Fruit fly (Drosophila melanogaster) whole organism, pupa: ENCODE results near the gene CG5697.

Experiments
- CG10348 ChIP-seq: fragments of 200-800 bp; sonication (Bioruptor generic); IDR thresholded peaks from 2 replicates; pipeline ENCODE4 v1.3.6; 2022; ENCODE audit warnings: missing biosample characterization, missing genetic modification characterization
- CG13204 ChIP-seq: fragments of 200-800 bp; sonication (Bioruptor generic); optimal IDR thresholded peaks from 2 replicates; lab custom pipeline; 2018; ENCODE audit warnings: missing biosample characterization, mild to moderate bottlenecking, missing genetic modification characterization, moderate library complexity
- CG34367 ChIP-seq: fragments of 200-800 bp; sonication (Bioruptor generic); optimal IDR thresholded peaks from 2 replicates; lab custom pipeline; 2018; ENCODE audit warnings: missing biosample characterization, mild to moderate bottlenecking, missing genetic modification characterization
- CG4496 ChIP-seq: fragments of 200-800 bp; sonication (Bioruptor generic); IDR thresholded peaks from 3 replicates; pipeline ENCODE4 v1.3.6; 2022; ENCODE audit warnings: missing biosample characterization, missing genetic modification characterization
- CG8159 ChIP-seq: fragments of 200-800 bp; sonication (Bioruptor generic); optimal IDR thresholded peaks from 3 replicates; lab custom pipeline; 2018; ENCODE audit warnings: missing biosample characterization, mild to moderate bottlenecking, missing genetic modification characterization, moderate library complexity
- CG8301 ChIP-seq: fragments of 200-800 bp; sonication (Bioruptor generic); optimal IDR thresholded peaks from 2 replicates; lab custom pipeline; 2018; ENCODE audit warnings: missing biosample characterization, mild to moderate bottlenecking, missing genetic modification characterization
- CG9948 ChIP-seq: fragments of 200-800 bp; sonication (Bioruptor generic); optimal IDR thresholded peaks from 2 replicates; lab custom pipeline; 2018; ENCODE audit warnings: missing biosample characterization, mild to moderate bottlenecking, missing genetic modification characterization, moderate library complexity
- D1 ChIP-seq: fragments of 200-800 bp; sonication (Bioruptor generic); optimal IDR thresholded peaks from 2 replicates; lab custom pipeline; 2018; ENCODE audit warnings: missing biosample characterization, mild to moderate bottlenecking, missing genetic modification characterization, moderate library complexity
- EcR ChIP-seq: fragments of 200-800 bp; sonication (Bioruptor generic); optimal IDR thresholded peaks from 3 replicates; lab custom pipeline; 2019; ENCODE audit warnings: missing biosample characterization, missing genetic modification characterization, mild to moderate bottlenecking, moderate library complexity, missing genetic modification reagents
- Ets98B ChIP-seq: fragments of 200-800 bp; sonication (Bioruptor generic); IDR thresholded peaks from 2 replicates; pipeline ENCODE4 v1.3.6; 2022; ENCODE audit warnings: missing biosample characterization, missing genetic modification characterization
- Pif1B ChIP-seq: fragments of 200-800 bp; sonication (Bioruptor generic); optimal IDR thresholded peaks from 3 replicates; lab custom pipeline; 2016; ENCODE audit warnings: missing biosample characterization, missing genetic modification characterization
- Snoo ChIP-seq: fragments of 200-800 bp; sonication (Bioruptor generic); optimal IDR thresholded peaks from 3 replicates; lab custom pipeline; 2017; ENCODE audit warnings: missing biosample characterization, mild to moderate bottlenecking, missing genetic modification characterization, inconsistent platforms
- fd96Ca ChIP-seq: fragments of 200-800 bp; sonication (Bioruptor generic); IDR thresholded peaks from 3 replicates; pipeline ENCODE4 v1.3.6; 2022; ENCODE audit warnings: missing biosample characterization, missing genetic modification characterization
- rn ChIP-seq: fragments of 200-800 bp; sonication (Bioruptor generic); IDR thresholded peaks from 2 replicates; pipeline ENCODE4 v1.3.6; 2022; ENCODE audit warnings: missing biosample characterization, missing genetic modification characterization

DNA sequence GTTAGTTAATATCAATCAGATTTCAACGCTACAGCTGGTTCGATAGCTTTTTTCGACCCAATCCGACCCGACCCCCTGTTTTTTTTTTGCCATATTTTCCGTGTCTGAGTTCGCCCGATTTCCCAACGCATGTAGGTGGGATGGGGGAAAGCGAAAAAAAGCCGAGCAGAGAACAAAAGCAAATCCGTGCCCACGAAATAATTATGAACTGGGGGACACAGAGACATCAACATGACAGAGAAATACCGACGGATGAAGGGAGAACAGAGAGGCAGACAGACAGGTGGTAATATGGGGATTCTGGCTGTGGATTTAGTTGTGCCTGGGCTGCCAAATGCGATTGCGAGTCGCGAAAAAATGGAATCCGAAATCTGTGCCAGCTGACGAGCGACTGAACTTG is 26.7 kb upstream of the CG5697 start:
- TF ChIP-seq CG9948 (tag; lab: Kevin White, UChicago): no peak
- TF ChIP-seq CG13204 (GFP tag; lab: Kevin White, UChicago): no peak
- no peak for TF ChIP-seq fd96Ca (GFP tag; lab: Robert Waterston, UW)
- no peak for TF ChIP-seq CG10348
- no peak for TF ChIP-seq Snoo (tag; lab: Kevin White, UChicago)
- TF ChIP-seq rn (GFP tag; lab: Robert Waterston, UW): no peak
- no peak for TF ChIP-seq CG34367 (tag; lab: Kevin White, UChicago)
- TF ChIP-seq CG8159 (tag; lab: Kevin White, UChicago): no peak
- no peak for TF ChIP-seq CG4496 (GFP tag; lab: Robert Waterston, UW)
- TF ChIP-seq Pif1B (GFP tag; lab: Kevin White, UChicago): no peak
- no peak for TF ChIP-seq D1 (tag; lab: Kevin White, UChicago)
- no peak for TF ChIP-seq Ets98B (GFP tag; lab: Robert Waterston, UW)
- no peak for TF ChIP-seq CG8301 (tag; lab: Kevin White, UChicago)
- no peak for TF ChIP-seq EcR (GFP tag; lab: Kevin White, UChicago)
